Worm (Caenorhabditis elegans) whole organism, L4 larva: ENCODE results near the gene gyg-1.
A peak's percentile ranks its signal among the peaks of the same experiment; 100 is the strongest.

Experiments
- ZK546.5 ChIP-seq, 2 experiments: sonication (generic microtip); optimal IDR thresholded peaks; 2 replicates each; lab custom pipeline; 2017; ENCODE audit warnings: missing biosample characterization in 2 of 2, missing genetic modification characterization in 2 of 2
- aha-1 ChIP-seq: fragments of 150-350 bp; peaks from one replicate; lab custom pipeline; 2014; ENCODE audit warnings: missing biosample characterization, missing genetic modification characterization
- ceh-32 ChIP-seq: sonication (generic microtip); optimal IDR thresholded peaks from 2 replicates; lab custom pipeline; 2016; ENCODE audit warnings: mild to moderate bottlenecking, missing genetic modification characterization, missing compliant biosample characterization; ENCODE audit not compliant: poor library complexity
- madf-9 ChIP-seq: fragments of 200-800 bp; sonication (Bioruptor generic); conservative IDR thresholded peaks from 2 replicates; pipeline ENCODE4 v1.3.6; 2022; ENCODE audit warnings: missing genetic modification reagents, missing genetic modification characterization, missing compliant biosample characterization
- set-16 ChIP-seq: fragments of 200-800 bp; sonication (Bioruptor generic); IDR thresholded peaks from 2 replicates; pipeline ENCODE4 v1.3.6; 2022; ENCODE audit warnings: missing genetic modification reagents, missing genetic modification characterization, missing compliant biosample characterization
- unc-62 ChIP-seq, 3 experiments: fragments of 150-350 bp in 1 of 3; sonication (generic microtip); optimal IDR thresholded peaks in 2 of 3; peaks in 1 of 3; 1 replicate in 1 of 3; 2 replicates in 2 of 3; lab custom pipeline; 2014 to 2017; ENCODE audit warnings: missing biosample characterization in 3 of 3, missing genetic modification characterization in 3 of 3, missing genetic modification reagents in 3 of 3, missing genotype in 1 of 3

gyg-1 gene

DNA sequence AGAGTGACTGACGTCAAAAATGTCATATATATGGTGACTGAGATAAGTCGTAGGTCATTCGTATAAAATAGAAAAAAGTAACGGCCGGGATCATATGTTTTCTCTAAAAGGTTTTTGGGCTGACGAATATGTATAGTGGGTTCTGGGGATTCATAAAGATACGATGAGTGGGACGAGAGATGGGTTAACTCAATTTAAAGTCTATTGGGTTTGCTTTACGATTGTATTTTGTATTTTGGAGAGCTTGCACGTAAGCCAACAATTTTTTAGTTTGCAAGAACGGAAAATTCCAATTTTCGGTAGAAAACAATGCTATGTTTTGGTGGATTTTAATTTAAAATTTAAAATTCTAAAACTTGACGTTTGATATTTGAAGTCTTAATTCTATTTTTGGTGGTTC lies 47.0 kb downstream of the gyg-1 start:
- TF ChIP-seq ZK546.5 (tag; optimal IDR thresholded peaks at IDR 0.05; lab: Kevin White, UChicago) (no peak), aha-1 (peak; percentile 90)

DNA sequence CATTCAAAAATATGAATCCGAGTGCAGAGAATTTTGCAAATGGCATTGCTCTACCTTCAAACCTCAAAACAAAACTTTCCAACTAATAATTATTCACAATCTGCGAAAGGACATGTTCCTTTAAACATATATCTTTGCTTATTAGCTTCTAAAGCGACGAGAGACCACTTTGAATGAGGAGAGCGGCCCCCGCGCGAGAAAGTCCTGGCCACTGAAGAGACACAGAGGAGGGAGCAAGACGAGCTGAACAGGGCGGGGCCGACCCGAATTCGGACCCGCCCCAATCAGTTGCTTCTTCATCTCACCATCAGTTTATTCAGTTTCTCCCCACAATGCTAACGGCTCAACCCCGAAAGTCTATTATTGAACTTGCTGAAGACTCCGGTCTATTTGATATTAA lies 48.2 kb downstream of the gyg-1 start, which contains the start of gene T27A10.2:
Gene T27A10.2, plus strand, starts transcription at position 333 of the 400 bp plus-strand sequence.
- TF ChIP-seq aha-1 (peak; percentile 65), ceh-32 (tag; lab: Kevin White, UChicago) (no peak), set-16 (GFP tag; lab: Robert Waterston, UW) (peak; percentile 73)

DNA sequence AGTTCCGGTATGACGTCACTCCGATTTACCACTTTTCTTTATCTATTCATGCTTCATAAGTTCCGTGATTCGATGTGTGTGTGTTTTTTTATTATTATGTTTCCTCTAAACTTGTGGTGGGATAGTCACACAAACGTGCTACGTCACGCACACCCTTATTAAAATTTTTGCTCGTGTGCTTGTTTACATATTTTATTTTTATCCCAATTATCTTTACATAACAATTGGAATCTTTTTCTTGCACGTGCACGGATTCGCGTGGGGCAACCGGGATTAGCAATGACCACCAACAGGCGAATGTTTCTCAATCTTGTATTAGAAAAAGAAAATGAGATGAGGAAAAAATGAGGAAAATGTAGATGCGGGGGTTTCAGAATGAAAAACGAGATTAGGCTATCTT lies 53.1 kb downstream of the gyg-1 start:
- TF ChIP-seq madf-9 (no peak), unc-62 (GFP tag; optimal IDR thresholded peaks at IDR 0.05 in 1 of 2; lab: Kevin White, UChicago) (peak in 1 of 2 experiments; percentile 11), unc-62 (tag; optimal IDR thresholded peaks at IDR 0.05; lab: Kevin White, UChicago) (no peak)
- TF ChIP-seq, all 104 proteins: peak for 1
